Worm (Caenorhabditis elegans) whole organism, young adult: Measurements from ENCODE around the gene sut-1.

ENCODE experiments used
- B0019.2 ChIP-seq: fragments of 200-800 bp; sonication (Bioruptor generic); conservative IDR thresholded peaks from 2 replicates; pipeline ENCODE4 v1.3.6; 2022; ENCODE audit warnings: missing genetic modification reagents, missing genetic modification characterization, missing compliant biosample characterization
- K12H6.12 ChIP-seq: fragments of 200-800 bp; sonication (Bioruptor generic); optimal IDR thresholded peaks from 2 replicates; lab custom pipeline; 2018; ENCODE audit warnings: mild to moderate bottlenecking, missing genetic modification characterization, missing compliant biosample characterization
- chd-7 ChIP-seq: sonication (generic microtip); optimal IDR thresholded peaks from 2 replicates; lab custom pipeline; 2016; ENCODE audit warnings: mild to moderate bottlenecking, missing genetic modification characterization, moderate library complexity, missing compliant biosample characterization
- dpff-1 ChIP-seq: sonication (generic microtip); optimal IDR thresholded peaks from 2 replicates; lab custom pipeline; 2017; ENCODE audit warnings: mild to moderate bottlenecking, missing genetic modification characterization, missing compliant biosample characterization
- tbp1 ChIP-seq: fragments of 200-800 bp; sonication (Bioruptor generic); optimal IDR thresholded peaks from 2 replicates; lab custom pipeline; 2018; ENCODE audit warnings: mild to moderate bottlenecking, missing genetic modification characterization, missing compliant biosample characterization
- unc-62 ChIP-seq: fragments of 150-350 bp; optimal IDR thresholded peaks from 2 replicates; lab custom pipeline; 2014; ENCODE audit warnings: missing biosample characterization, missing genetic modification reagents, missing genetic modification characterization
- ztf-3 ChIP-seq: fragments of 200-800 bp; sonication (Bioruptor generic); optimal IDR thresholded peaks from 2 replicates; lab custom pipeline; 2018; ENCODE audit warnings: mild to moderate bottlenecking, missing genetic modification characterization, missing compliant biosample characterization

- TF ChIP-seq K12H6.12 (tag; lab: Kevin White, UChicago), result no peak
- TF ChIP-seq unc-62, result no peak
- TF ChIP-seq tbp1 (GFP tag; lab: Kevin White, UChicago), result no peak
- TF ChIP-seq B0019.2 (GFP tag; lab: Robert Waterston, UW), result no peak
- TF ChIP-seq chd-7, result no peak
- TF ChIP-seq ztf-3 (GFP tag; lab: Kevin White, UChicago), result no peak
- no peak for TF ChIP-seq dpff-1
These were observed 4.9 kb downstream of the sut-1 start, which contains the start of gene lips-13 for ce11 chrII:1117992-1118729.
